Worm (Caenorhabditis elegans): ENCODE data around the gene C35A5.11.

C35A5.11 gene

ce11 chrV:10469845-10470244 lies 33.1 kb downstream of the C35A5.11 start:
- TF ChIP-seq pes-1 (GFP tag; IDR thresholded peaks at IDR 0.05) (no peak), aly-1 (tag; optimal IDR thresholded peaks at IDR 0.05) (no peak), ama-1 (optimal IDR thresholded peaks at IDR 0.05) (no peak), B0310.2 (tag; optimal IDR thresholded peaks at IDR 0.05) (no peak), scrt-1 (GFP tag; IDR thresholded peaks at IDR 0.05) (no peak), ceh-36 (tag; optimal IDR thresholded peaks at IDR 0.05) (no peak), tbx-37 (GFP tag; conservative IDR thresholded peaks at IDR 0.05) (no peak), F13C5.2 (tag; optimal IDR thresholded peaks at IDR 0.05) (no peak), hnd-1 (tag; optimal IDR thresholded peaks at IDR 0.05) (no peak), flt-1 (GFP tag; IDR thresholded peaks at IDR 0.05) (no peak), ets-7 (tag; optimal IDR thresholded peaks at IDR 0.05) (no peak)

DNA sequence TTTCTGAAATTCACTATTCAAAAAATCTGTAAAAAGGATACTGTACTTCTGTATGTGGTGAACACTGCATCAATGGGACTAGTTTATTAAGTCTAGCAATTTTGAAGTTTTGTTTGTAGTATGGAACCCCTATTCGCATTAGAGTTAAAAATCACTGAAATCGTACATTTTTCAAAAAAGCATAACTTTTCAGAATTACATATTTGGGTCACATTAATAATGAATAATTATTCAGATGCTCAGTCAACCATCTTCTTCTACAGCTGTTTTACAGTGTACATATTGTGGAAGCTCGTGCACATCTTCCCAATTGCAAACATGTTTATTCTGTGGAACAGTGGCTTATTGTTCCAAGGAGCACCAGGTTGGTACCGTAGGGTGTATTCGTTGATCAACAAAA lies 34.2 kb downstream of the C35A5.11 start:
- TF ChIP-seq tra-4 (tag; optimal IDR thresholded peaks at IDR 0.05) (no peak), F13C5.2 (tag; optimal IDR thresholded peaks at IDR 0.05) (no peak), tbx-11 (GFP tag; IDR thresholded peaks at IDR 0.05) (no peak), B0310.2 (tag; optimal IDR thresholded peaks at IDR 0.05) (no peak), ama-1 (optimal IDR thresholded peaks at IDR 0.05) (no peak), hmg-4 (GFP tag; optimal IDR thresholded peaks at IDR 0.05) (no peak), ets-7 (tag; optimal IDR thresholded peaks at IDR 0.05) (no peak), scrt-1 (GFP tag; IDR thresholded peaks at IDR 0.05) (no peak), flt-1 (GFP tag; IDR thresholded peaks at IDR 0.05) (no peak), ceh-36 (tag; optimal IDR thresholded peaks at IDR 0.05) (no peak), ceh-13 (GFP tag; optimal IDR thresholded peaks at IDR 0.05) (no peak), hmbx-1 (tag; optimal IDR thresholded peaks at IDR 0.05) (no peak), tbx-37 (GFP tag; conservative IDR thresholded peaks at IDR 0.05) (no peak), sea-1 (GFP tag; conservative IDR thresholded peaks at IDR 0.05) (no peak), aly-1 (tag; optimal IDR thresholded peaks at IDR 0.05) (no peak), pes-1 (GFP tag; IDR thresholded peaks at IDR 0.05) (no peak), hnd-1 (tag; optimal IDR thresholded peaks at IDR 0.05) (no peak)

ce11 chrV:10468190-10468589 lies 34.7 kb downstream of the C35A5.11 start, which contains the start of gene egl-9:
Gene egl-9, plus strand, starts transcription at chrV:10468517.
- TF ChIP-seq ama-1 (optimal IDR thresholded peaks at IDR 0.05): no peak
- no peak for TF ChIP-seq ets-7 (tag; optimal IDR thresholded peaks at IDR 0.05)
- TF ChIP-seq aly-1 (tag; optimal IDR thresholded peaks at IDR 0.05): no peak
- no peak for TF ChIP-seq tbx-37 (GFP tag; conservative IDR thresholded peaks at IDR 0.05)
- TF ChIP-seq pes-1 (GFP tag; IDR thresholded peaks at IDR 0.05): no peak
- TF ChIP-seq hmbx-1 (tag; optimal IDR thresholded peaks at IDR 0.05): no peak
- TF ChIP-seq F13C5.2 (tag; optimal IDR thresholded peaks at IDR 0.05): no peak
- no peak for TF ChIP-seq tra-4 (tag; optimal IDR thresholded peaks at IDR 0.05)
- no peak for TF ChIP-seq hmg-4 (GFP tag; optimal IDR thresholded peaks at IDR 0.05)
- no peak for TF ChIP-seq ceh-13 (GFP tag; optimal IDR thresholded peaks at IDR 0.05)
- no peak for TF ChIP-seq tbx-11 (GFP tag; IDR thresholded peaks at IDR 0.05)

DNA sequence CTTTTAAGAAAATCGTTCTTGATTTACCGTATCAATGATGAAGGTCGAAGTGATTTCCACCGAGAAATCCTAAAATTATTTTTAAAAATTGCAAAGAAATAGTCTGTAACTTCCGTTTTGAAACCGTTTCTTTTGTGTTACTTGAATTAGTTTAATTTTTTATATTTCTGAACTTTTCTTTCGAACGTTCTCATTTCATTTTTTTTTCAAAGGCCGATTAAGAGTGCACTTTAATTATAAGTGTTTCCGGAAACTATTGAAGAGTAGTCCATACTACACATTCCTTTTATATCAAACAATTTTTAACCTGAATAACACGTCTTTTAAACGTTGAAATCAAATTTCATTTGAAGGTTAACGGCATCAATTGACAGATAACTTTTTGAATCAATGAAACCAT lies 35.3 kb downstream of the C35A5.11 start:
- TF ChIP-seq ceh-13 (GFP tag; optimal IDR thresholded peaks at IDR 0.05) (no peak), F13C5.2 (tag; optimal IDR thresholded peaks at IDR 0.05) (no peak), hmg-4 (GFP tag; optimal IDR thresholded peaks at IDR 0.05) (no peak), ets-7 (tag; optimal IDR thresholded peaks at IDR 0.05) (no peak), sea-1 (GFP tag; conservative IDR thresholded peaks at IDR 0.05) (no peak), hmbx-1 (tag; optimal IDR thresholded peaks at IDR 0.05) (no peak)

- TF ChIP-seq sea-1 (GFP tag; conservative IDR thresholded peaks at IDR 0.05): no peak
- TF ChIP-seq ceh-13 (GFP tag; optimal IDR thresholded peaks at IDR 0.05): no peak
- TF ChIP-seq tbx-37 (GFP tag; conservative IDR thresholded peaks at IDR 0.05): no peak
- no peak for TF ChIP-seq hnd-1 (tag; optimal IDR thresholded peaks at IDR 0.05)
- TF ChIP-seq flt-1 (GFP tag; IDR thresholded peaks at IDR 0.05): no peak
- no peak for TF ChIP-seq tbx-11 (GFP tag; IDR thresholded peaks at IDR 0.05)
- no peak for TF ChIP-seq ama-1 (optimal IDR thresholded peaks at IDR 0.05)
- TF ChIP-seq hmbx-1 (tag; optimal IDR thresholded peaks at IDR 0.05): no peak
- no peak for TF ChIP-seq hmg-4 (GFP tag; optimal IDR thresholded peaks at IDR 0.05)
- TF ChIP-seq F13C5.2 (tag; optimal IDR thresholded peaks at IDR 0.05): no peak
- no peak for TF ChIP-seq scrt-1 (GFP tag; IDR thresholded peaks at IDR 0.05)
- TF ChIP-seq pes-1 (GFP tag; IDR thresholded peaks at IDR 0.05): no peak
- TF ChIP-seq ceh-36 (tag; optimal IDR thresholded peaks at IDR 0.05): no peak
- TF ChIP-seq tra-4 (tag; optimal IDR thresholded peaks at IDR 0.05): no peak
- no peak for TF ChIP-seq B0310.2 (tag; optimal IDR thresholded peaks at IDR 0.05)
- no peak for TF ChIP-seq aly-1 (tag; optimal IDR thresholded peaks at IDR 0.05)
Observed at ce11 chrV:10467104-10467503, 35.8 kb downstream of the C35A5.11 start.

ce11 chrV:10466607-10467092 lies 36.3 kb downstream of the C35A5.11 start:
- no peak for TF ChIP-seq B0310.2 (tag; optimal IDR thresholded peaks at IDR 0.05)
- no peak for TF ChIP-seq ets-7 (tag; optimal IDR thresholded peaks at IDR 0.05)
- TF ChIP-seq tbx-37 (GFP tag; conservative IDR thresholded peaks at IDR 0.05): no peak
- TF ChIP-seq flt-1 (GFP tag; IDR thresholded peaks at IDR 0.05): no peak
- TF ChIP-seq ceh-36 (tag; optimal IDR thresholded peaks at IDR 0.05): no peak
- peak; percentile 14 for TF ChIP-seq F13C5.2 (tag; optimal IDR thresholded peaks at IDR 0.05)
- peak; percentile 55 for TF ChIP-seq hmg-4 (GFP tag; optimal IDR thresholded peaks at IDR 0.05)
- TF ChIP-seq scrt-1 (GFP tag; IDR thresholded peaks at IDR 0.05): no peak
- no peak for TF ChIP-seq hmbx-1 (tag; optimal IDR thresholded peaks at IDR 0.05)
- TF ChIP-seq ama-1 (optimal IDR thresholded peaks at IDR 0.05): no peak
- no peak for TF ChIP-seq tbx-11 (GFP tag; IDR thresholded peaks at IDR 0.05)
- TF ChIP-seq tra-4 (tag; optimal IDR thresholded peaks at IDR 0.05): no peak
- no peak for TF ChIP-seq ceh-13 (GFP tag; optimal IDR thresholded peaks at IDR 0.05)
- TF ChIP-seq pes-1 (GFP tag; IDR thresholded peaks at IDR 0.05): no peak

ce11 chrV:10465478-10465877 lies 37.4 kb downstream of the C35A5.11 start:
- TF ChIP-seq aly-1 (tag; optimal IDR thresholded peaks at IDR 0.05) (no peak), ama-1 (optimal IDR thresholded peaks at IDR 0.05) (no peak), ets-7 (tag; optimal IDR thresholded peaks at IDR 0.05) (no peak), hmg-4 (GFP tag; optimal IDR thresholded peaks at IDR 0.05) (no peak), flt-1 (GFP tag; IDR thresholded peaks at IDR 0.05) (no peak), B0310.2 (tag; optimal IDR thresholded peaks at IDR 0.05) (no peak), F13C5.2 (tag; optimal IDR thresholded peaks at IDR 0.05) (no peak)

All from whole organism, early embryonic.